Fruit fly (Drosophila melanogaster) whole organism, prepupa: ENCODE results near the gene CG14042.

Experiments used
- CG16779 ChIP-seq: fragments of 200-800 bp; sonication (Bioruptor generic); optimal IDR thresholded peaks from 3 replicates; lab custom pipeline; 2017; ENCODE audit warnings: missing biosample characterization, mild to moderate bottlenecking, missing genetic modification characterization
- CG7368 ChIP-seq: fragments of 200-800 bp; sonication (Bioruptor generic); optimal IDR thresholded peaks from 3 replicates; lab custom pipeline; 2016; ENCODE audit warnings: missing biosample characterization, missing genetic modification characterization
- Ets21C ChIP-seq: fragments of 200-800 bp; sonication (Bioruptor generic); optimal IDR thresholded peaks from 3 replicates; lab custom pipeline; 2016; ENCODE audit warnings: missing biosample characterization, missing genetic modification characterization
- Ets96B ChIP-seq: fragments of 200-800 bp; optimal IDR thresholded peaks from 2 replicates; lab custom pipeline; 2019; ENCODE audit warnings: missing biosample characterization, mild to moderate bottlenecking, missing genetic modification characterization, moderate library complexity
- Gug ChIP-seq: fragments of 200-800 bp; sonication (Bioruptor generic); IDR thresholded peaks from 2 replicates; pipeline ENCODE4 v1.3.6; 2022; ENCODE audit warnings: missing biosample characterization, missing genetic modification characterization
- OdsH ChIP-seq: fragments of 200-800 bp; sonication (Bioruptor generic); optimal IDR thresholded peaks from 3 replicates; lab custom pipeline; 2016; ENCODE audit warnings: missing biosample characterization, missing genetic modification characterization
- Sox14 ChIP-seq: fragments of 200-800 bp; sonication (Bioruptor generic); optimal IDR thresholded peaks from 3 replicates; lab custom pipeline; 2016; ENCODE audit warnings: missing biosample characterization, missing genetic modification characterization
- net ChIP-seq: fragments of 200-800 bp; sonication (Bioruptor generic); optimal IDR thresholded peaks from 3 replicates; lab custom pipeline; 2016; ENCODE audit warnings: missing biosample characterization, missing genetic modification characterization
- spab ChIP-seq: fragments of 200-800 bp; sonication (Bioruptor generic); optimal IDR thresholded peaks from 2 replicates; lab custom pipeline; 2017; ENCODE audit warnings: missing biosample characterization, mild to moderate bottlenecking, missing genetic modification characterization, missing genetic modification reagents

- TF ChIP-seq Gug (GFP tag; lab: Robert Waterston, UW) (no peak), Ets96B (tag; lab: Kevin White, UChicago) (no peak), net (no peak), spab (GFP tag; lab: Kevin White, UChicago) (no peak), CG16779 (tag; lab: Kevin White, UChicago) (no peak), CG7368 (GFP tag; lab: Kevin White, UChicago) (no peak), Sox14 (GFP tag; lab: Kevin White, UChicago) (no peak), Ets21C (no peak), OdsH (GFP tag; lab: Kevin White, UChicago) (no peak)
Observed at dm6 chr2L:5055528-5055927, 18.0 kb downstream of the CG14042 start.
